Fruit fly (Drosophila melanogaster) whole organism, pupa: ENCODE data around the gene Alg7.

Source experiments
- CG14655 ChIP-seq: fragments of 200-800 bp; sonication (Bioruptor generic); optimal IDR thresholded peaks from 3 replicates; lab custom pipeline; 2017; ENCODE audit warnings: mild to moderate bottlenecking, missing biosample characterization, missing genetic modification reagents, missing genetic modification characterization
- CG15710 ChIP-seq: fragments of 200-800 bp; sonication (Bioruptor generic); optimal IDR thresholded peaks from 2 replicates; lab custom pipeline; 2018; ENCODE audit warnings: missing biosample characterization, mild to moderate bottlenecking, missing genetic modification characterization, moderate library complexity
- CG32121 ChIP-seq: fragments of 200-800 bp; sonication (Bioruptor generic); IDR thresholded peaks from 2 replicates; pipeline ENCODE4 v1.3.6; 2022; ENCODE audit warnings: missing biosample characterization, missing genetic modification characterization
- CG4496 ChIP-seq: fragments of 200-800 bp; sonication (Bioruptor generic); IDR thresholded peaks from 3 replicates; pipeline ENCODE4 v1.3.6; 2022; ENCODE audit warnings: missing biosample characterization, missing genetic modification characterization
- CG8159 ChIP-seq: fragments of 200-800 bp; sonication (Bioruptor generic); optimal IDR thresholded peaks from 3 replicates; lab custom pipeline; 2018; ENCODE audit warnings: missing biosample characterization, mild to moderate bottlenecking, missing genetic modification characterization, moderate library complexity
- D1 ChIP-seq: fragments of 200-800 bp; sonication (Bioruptor generic); optimal IDR thresholded peaks from 2 replicates; lab custom pipeline; 2018; ENCODE audit warnings: missing biosample characterization, mild to moderate bottlenecking, missing genetic modification characterization, moderate library complexity
- EcR ChIP-seq: fragments of 200-800 bp; sonication (Bioruptor generic); optimal IDR thresholded peaks from 3 replicates; lab custom pipeline; 2019; ENCODE audit warnings: missing biosample characterization, missing genetic modification characterization, mild to moderate bottlenecking, moderate library complexity, missing genetic modification reagents
- Ets98B ChIP-seq: fragments of 200-800 bp; sonication (Bioruptor generic); IDR thresholded peaks from 2 replicates; pipeline ENCODE4 v1.3.6; 2022; ENCODE audit warnings: missing biosample characterization, missing genetic modification characterization
- Snoo ChIP-seq: fragments of 200-800 bp; sonication (Bioruptor generic); optimal IDR thresholded peaks from 3 replicates; lab custom pipeline; 2017; ENCODE audit warnings: missing biosample characterization, mild to moderate bottlenecking, missing genetic modification characterization, inconsistent platforms
- gl ChIP-seq: fragments of 200-800 bp; sonication (Bioruptor generic); optimal IDR thresholded peaks from 2 replicates; lab custom pipeline; 2018; ENCODE audit warnings: missing biosample characterization, mild to moderate bottlenecking, missing genetic modification characterization

The Alg7 gene

DNA sequence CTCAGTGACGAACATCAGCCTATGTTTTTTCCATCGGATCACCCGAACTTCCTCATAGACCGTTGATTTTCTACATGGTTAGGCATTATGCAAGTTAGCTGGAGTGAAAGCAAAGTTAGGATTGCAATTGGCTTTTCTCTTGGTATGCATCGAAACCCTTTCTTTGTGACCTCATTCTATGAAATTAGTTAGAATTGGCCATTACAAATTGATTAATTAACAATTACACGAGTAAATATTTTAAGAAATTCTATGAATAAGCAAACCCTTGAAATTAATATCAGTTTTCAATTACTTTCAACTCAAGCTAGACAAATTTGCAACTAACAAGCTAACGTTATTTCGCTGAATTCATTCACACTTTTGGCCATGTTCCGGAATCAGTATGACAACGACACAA is 52.7 kb downstream of the Alg7 start, which contains the start of gene Prosalpha6T:
Gene Prosalpha6T, plus strand, starts transcription at position 301 of the 400 bp plus-strand sequence.
- TF ChIP-seq CG4496 (GFP tag; lab: Robert Waterston, UW) (no peak), CG32121 (GFP tag; lab: Robert Waterston, UW) (no peak), CG14655 (GFP tag; lab: Kevin White, UChicago) (no peak), D1 (tag; lab: Kevin White, UChicago) (no peak), CG15710 (tag; lab: Kevin White, UChicago) (no peak), Snoo (tag; lab: Kevin White, UChicago) (no peak), Ets98B (GFP tag; lab: Robert Waterston, UW) (no peak), CG8159 (tag; lab: Kevin White, UChicago) (no peak), EcR (GFP tag; lab: Kevin White, UChicago) (no peak), gl (tag; lab: Kevin White, UChicago) (no peak)
